Worm (Caenorhabditis elegans) whole organism, young adult: ENCODE data around the gene irg-4.

Experiments used
- B0336.3 ChIP-seq: fragments of 200-800 bp; sonication (Bioruptor generic); IDR thresholded peaks from 2 replicates; pipeline ENCODE4 v1.3.6; 2022; ENCODE audit warnings: missing genetic modification characterization, missing compliant biosample characterization
- C17E4.6 ChIP-seq: fragments of 200-800 bp; sonication (Bioruptor generic); IDR thresholded peaks from 2 replicates; pipeline ENCODE4 v1.3.6; 2022; ENCODE audit warnings: missing genetic modification reagents, missing genetic modification characterization, missing compliant biosample characterization
- D2030.7 ChIP-seq: fragments of 200-800 bp; sonication (Bioruptor generic); IDR thresholded peaks from 2 replicates; pipeline ENCODE4 v1.3.6; 2022; ENCODE audit warnings: missing genetic modification reagents, missing genetic modification characterization, missing compliant biosample characterization
- F10E7.11 ChIP-seq: sonication (generic microtip); optimal IDR thresholded peaks from 2 replicates; lab custom pipeline; 2017; ENCODE audit warnings: mild to moderate bottlenecking, missing genetic modification characterization, moderate library complexity, missing compliant biosample characterization
- F57C9.4 ChIP-seq: sonication (generic microtip); optimal IDR thresholded peaks from 2 replicates; lab custom pipeline; 2017; ENCODE audit warnings: mild to moderate bottlenecking, missing genetic modification characterization, missing compliant biosample characterization
- K11D2.4 ChIP-seq: fragments of 200-800 bp; sonication (Bioruptor generic); IDR thresholded peaks from 2 replicates; pipeline ENCODE4 v1.3.6; 2022; ENCODE audit warnings: missing genetic modification reagents, missing genetic modification characterization, missing compliant biosample characterization
- T07F8.4 ChIP-seq: sonication (generic microtip); optimal IDR thresholded peaks from 2 replicates; lab custom pipeline; 2016; ENCODE audit warnings: mild to moderate bottlenecking, missing genetic modification characterization, moderate library complexity, missing compliant biosample characterization
- Y67H2A.10 ChIP-seq: fragments of 200-800 bp; sonication (Bioruptor generic); conservative IDR thresholded peaks from 2 replicates; pipeline ENCODE4 v1.3.6; 2022; ENCODE audit warnings: missing genetic modification reagents, missing genetic modification characterization, missing compliant biosample characterization
- akir-1 ChIP-seq: fragments of 200-800 bp; sonication (Bioruptor generic); optimal IDR thresholded peaks from 2 replicates; lab custom pipeline; 2018; ENCODE audit warnings: mild to moderate bottlenecking, missing genetic modification characterization, moderate library complexity, missing compliant biosample characterization
- athp-1 ChIP-seq: sonication (generic microtip); optimal IDR thresholded peaks from 2 replicates; lab custom pipeline; 2017; ENCODE audit warnings: mild to moderate bottlenecking, missing genetic modification characterization, missing compliant biosample characterization
- attf-3 ChIP-seq: fragments of 200-800 bp; sonication (Bioruptor generic); conservative IDR thresholded peaks from 2 replicates; pipeline ENCODE4 v1.3.6; 2022; ENCODE audit warnings: missing genetic modification reagents, missing genetic modification characterization, missing compliant biosample characterization
- attf-5 ChIP-seq: fragments of 200-800 bp; sonication (Bioruptor generic); optimal IDR thresholded peaks from 2 replicates; lab custom pipeline; 2018; ENCODE audit warnings: mild to moderate bottlenecking, missing genetic modification characterization, missing compliant biosample characterization
- bed-1 ChIP-seq: fragments of 200-800 bp; sonication (Bioruptor generic); IDR thresholded peaks from 2 replicates; pipeline ENCODE4 v1.3.6; 2022; ENCODE audit warnings: missing genetic modification reagents, missing genetic modification characterization, missing compliant biosample characterization
- bed-2 ChIP-seq: fragments of 200-800 bp; sonication (Bioruptor generic); IDR thresholded peaks from 2 replicates; pipeline ENCODE4 v1.3.6; 2022; ENCODE audit warnings: missing genetic modification reagents, missing genetic modification characterization, missing compliant biosample characterization
- ccch-3 ChIP-seq: fragments of 200-800 bp; sonication (Bioruptor generic); optimal IDR thresholded peaks from 2 replicates; lab custom pipeline; 2018; ENCODE audit warnings: mild to moderate bottlenecking, missing genetic modification characterization, missing compliant biosample characterization
- cebp-2 ChIP-seq: fragments of 200-800 bp; sonication (Bioruptor generic); IDR thresholded peaks from 2 replicates; pipeline ENCODE4 v1.3.6; 2022; ENCODE audit warnings: missing genetic modification characterization, missing compliant biosample characterization
- ceh-79 ChIP-seq: sonication (generic microtip); optimal IDR thresholded peaks from 2 replicates; lab custom pipeline; 2017; ENCODE audit warnings: mild to moderate bottlenecking, missing genetic modification characterization, missing compliant biosample characterization
- chd-7 ChIP-seq: sonication (generic microtip); optimal IDR thresholded peaks from 2 replicates; lab custom pipeline; 2016; ENCODE audit warnings: mild to moderate bottlenecking, missing genetic modification characterization, moderate library complexity, missing compliant biosample characterization
- dox-1 ChIP-seq: fragments of 200-800 bp; sonication (Bioruptor generic); IDR thresholded peaks from 2 replicates; pipeline ENCODE4 v1.3.6; 2022; ENCODE audit warnings: missing genetic modification reagents, missing genetic modification characterization, missing compliant biosample characterization
- dpl-1 ChIP-seq: fragments of 150-350 bp; optimal IDR thresholded peaks from 2 replicates; lab custom pipeline; 2014; ENCODE audit warnings: missing biosample characterization, missing genetic modification reagents, missing genetic modification characterization
- egl-18 ChIP-seq: fragments of 200-800 bp; sonication (Bioruptor generic); IDR thresholded peaks from 2 replicates; pipeline ENCODE4 v1.3.6; 2022; ENCODE audit warnings: missing genetic modification reagents, missing genetic modification characterization, missing compliant biosample characterization
- ekl-4 ChIP-seq: fragments of 200-800 bp; sonication (Bioruptor generic); IDR thresholded peaks from 2 replicates; pipeline ENCODE4 v1.3.6; 2022; ENCODE audit warnings: missing genetic modification reagents, missing genetic modification characterization, missing compliant biosample characterization
- ets-4 ChIP-seq: fragments of 200-800 bp; sonication (Bioruptor generic); optimal IDR thresholded peaks from 2 replicates; lab custom pipeline; 2018; ENCODE audit warnings: mild to moderate bottlenecking, missing genetic modification characterization, missing compliant biosample characterization
- hmg-1.2 ChIP-seq: fragments of 200-800 bp; sonication (Bioruptor generic); IDR thresholded peaks from 2 replicates; pipeline ENCODE4 v1.3.6; 2022; ENCODE audit warnings: missing genetic modification reagents, missing genetic modification characterization, missing compliant biosample characterization
- hmg-20 ChIP-seq: fragments of 200-800 bp; sonication (Bioruptor generic); IDR thresholded peaks from 2 replicates; pipeline ENCODE4 v1.3.6; 2022; ENCODE audit warnings: missing genetic modification reagents, missing genetic modification characterization, missing compliant biosample characterization
- hrde-1 ChIP-seq: sonication (generic microtip); optimal IDR thresholded peaks from 2 replicates; lab custom pipeline; 2016; ENCODE audit warnings: missing genetic modification characterization, mild to moderate bottlenecking, missing compliant biosample characterization, moderate library complexity, missing genotype, missing genetic modification reagents, borderline replicate concordance
- hsf-1 ChIP-seq: fragments of 200-800 bp; sonication (Bioruptor generic); IDR thresholded peaks from 2 replicates; pipeline ENCODE4 v1.3.6; 2022; ENCODE audit warnings: missing genetic modification reagents, missing genetic modification characterization, missing compliant biosample characterization
- lag-1 ChIP-seq: fragments of 200-800 bp; sonication (Bioruptor generic); IDR thresholded peaks from 2 replicates; pipeline ENCODE4 v1.3.6; 2022; ENCODE audit warnings: missing genetic modification reagents, missing genetic modification characterization, missing compliant biosample characterization
- let-526 ChIP-seq: fragments of 200-800 bp; sonication (Bioruptor generic); IDR thresholded peaks from 2 replicates; pipeline ENCODE4 v1.3.6; 2022; ENCODE audit warnings: missing genetic modification reagents, missing genetic modification characterization, missing compliant biosample characterization
- lsy-27 ChIP-seq: sonication (generic microtip); optimal IDR thresholded peaks from 2 replicates; lab custom pipeline; 2017; ENCODE audit warnings: missing genetic modification characterization, mild to moderate bottlenecking, missing compliant biosample characterization, antibody characterized with exemption, missing genotype, borderline replicate concordance; ENCODE audit not compliant: insufficient read depth
- nfya-1 ChIP-seq: sonication (generic microtip); optimal IDR thresholded peaks from 2 replicates; lab custom pipeline; 2017; ENCODE audit warnings: antibody characterized with exemption, missing compliant biosample characterization, missing genetic modification characterization, borderline replicate concordance; ENCODE audit not compliant: insufficient read depth
- nhr-179 ChIP-seq: sonication (generic microtip); optimal IDR thresholded peaks from 2 replicates; lab custom pipeline; 2016; ENCODE audit warnings: mild to moderate bottlenecking, missing genetic modification characterization, missing compliant biosample characterization
- nhr-27 ChIP-seq: fragments of 200-800 bp; sonication (Bioruptor generic); optimal IDR thresholded peaks from 2 replicates; lab custom pipeline; 2018; ENCODE audit warnings: mild to moderate bottlenecking, missing genetic modification characterization, moderate library complexity, missing compliant biosample characterization
- nhr-80 ChIP-seq: sonication (generic microtip); optimal IDR thresholded peaks from 2 replicates; lab custom pipeline; 2016; ENCODE audit warnings: missing genetic modification characterization, missing compliant biosample characterization
- rec-8 ChIP-seq, 2 experiments: sonication (generic microtip); optimal IDR thresholded peaks; 2 replicates each; lab custom pipeline; 2016; ENCODE audit warnings: mild to moderate bottlenecking in 2 of 2, missing genetic modification characterization in 2 of 2, missing genetic modification reagents in 2 of 2, missing genotype in 2 of 2, missing biosample characterization in 1 of 2, missing compliant biosample characterization in 1 of 2, moderate library complexity in 1 of 2
- repo-1 ChIP-seq: sonication (generic microtip); optimal IDR thresholded peaks from 2 replicates; lab custom pipeline; 2017; ENCODE audit warnings: mild to moderate bottlenecking, missing genetic modification characterization, missing compliant biosample characterization
- rpc-1 ChIP-seq, 2 experiments: fragments of 150-350 bp in 1 of 2; sonication (generic microtip) in 1 of 2; optimal IDR thresholded peaks; 2 replicates each; lab custom pipeline; 2014 to 2018; ENCODE audit warnings: missing biosample characterization in 1 of 2, missing genetic modification characterization in 1 of 2, missing genetic modification reagents in 1 of 2, missing genotype in 1 of 2
- snpc-1.3 ChIP-seq: sonication (generic microtip); optimal IDR thresholded peaks from 2 replicates; lab custom pipeline; 2017; ENCODE audit warnings: missing genetic modification characterization, mild to moderate bottlenecking, missing compliant biosample characterization, antibody characterized with exemption, moderate library complexity, missing genotype, missing genetic modification reagents; ENCODE audit not compliant: insufficient read depth
- snpc-3.4 ChIP-seq: sonication (generic microtip); optimal IDR thresholded peaks from 2 replicates; lab custom pipeline; 2017; ENCODE audit warnings: missing genetic modification characterization, mild to moderate bottlenecking, missing compliant biosample characterization, antibody characterized with exemption, moderate library complexity, missing genotype, missing genetic modification reagents
- sptf-2 ChIP-seq: fragments of 200-800 bp; sonication (Bioruptor generic); optimal IDR thresholded peaks from 2 replicates; lab custom pipeline; 2018; ENCODE audit warnings: mild to moderate bottlenecking, missing genetic modification characterization, missing compliant biosample characterization
- tlf-1 ChIP-seq: fragments of 200-800 bp; sonication (Bioruptor generic); optimal IDR thresholded peaks from 2 replicates; lab custom pipeline; 2018; ENCODE audit warnings: mild to moderate bottlenecking, missing genetic modification characterization, missing compliant biosample characterization
- xnd-1 ChIP-seq: sonication (generic microtip); optimal IDR thresholded peaks from 2 replicates; lab custom pipeline; 2016; ENCODE audit warnings: missing genotype, missing genetic modification reagents, missing genetic modification characterization, missing compliant biosample characterization
- zim-3 ChIP-seq: sonication (generic microtip); optimal IDR thresholded peaks from 2 replicates; lab custom pipeline; 2017; ENCODE audit warnings: mild to moderate bottlenecking, missing genetic modification characterization, moderate library complexity, missing compliant biosample characterization
- ztf-26 ChIP-seq: sonication (generic microtip); optimal IDR thresholded peaks from 2 replicates; lab custom pipeline; 2017; ENCODE audit warnings: missing genetic modification characterization, missing compliant biosample characterization
- ztf-3 ChIP-seq: fragments of 200-800 bp; sonication (Bioruptor generic); optimal IDR thresholded peaks from 2 replicates; lab custom pipeline; 2018; ENCODE audit warnings: mild to moderate bottlenecking, missing genetic modification characterization, missing compliant biosample characterization
- ztf-6 ChIP-seq: fragments of 200-800 bp; sonication (Bioruptor generic); IDR thresholded peaks from 2 replicates; pipeline ENCODE4 v1.3.6; 2022; ENCODE audit warnings: missing genetic modification reagents, missing genetic modification characterization, missing compliant biosample characterization

irg-4 gene

ce11 chrIV:12391003-12391637 lies 44.5 kb upstream of the irg-4 start, which contains the start of the genes rps-23 and dpm-3 (continued):
- TF ChIP-seq attf-5 (GFP tag; lab: Kevin White, UChicago) (peak; percentile 95), snpc-3.4 (tag; lab: Kevin White, UChicago) (peak; percentile 75), sptf-2 (GFP tag; lab: Kevin White, UChicago) (peak; percentile 40), ztf-6 (GFP tag; lab: Robert Waterston, UW) (peak; percentile 87), nhr-80 (tag; lab: Kevin White, UChicago) (peak; percentile 83), lsy-27 (tag; lab: Kevin White, UChicago) (no peak), lag-1 (GFP tag; lab: Robert Waterston, UW) (0 out of 2 replicates have a peak, but pooled peaks have one; percentile 32), F57C9.4 (tag; lab: Kevin White, UChicago) (no peak), ceh-79 (no peak), nfya-1 (tag; lab: Kevin White, UChicago) (no peak), athp-1 (tag; lab: Kevin White, UChicago) (peak; percentile 89), bed-2 (GFP tag; lab: Robert Waterston, UW) (peak; percentile 96), dox-1 (peak; percentile 97), ccch-3 (peak; percentile 95), let-526 (GFP tag; lab: Robert Waterston, UW) (peak; percentile 97), egl-18 (GFP tag; lab: Robert Waterston, UW) (0 out of 2 replicates have a peak, but pooled peaks have one; percentile 73), chd-7 (peak; percentile 33), nhr-179 (tag; lab: Kevin White, UChicago) (no peak), akir-1 (no peak), D2030.7 (GFP tag; lab: Robert Waterston, UW) (peak; percentile 95), Y67H2A.10 (GFP tag; lab: Robert Waterston, UW) (peak; percentile 92), attf-3 (GFP tag; lab: Robert Waterston, UW) (peak; percentile 88), hsf-1 (GFP tag; lab: Robert Waterston, UW) (peak; percentile 76), repo-1 (tag; lab: Kevin White, UChicago) (peak; percentile 42), ets-4 (GFP tag; lab: Kevin White, UChicago) (no peak), rec-8 (tag; optimal IDR thresholded peaks at IDR 0.05; lab: Kevin White, UChicago) (peak; percentile 68 to 85), hmg-20 (GFP tag; lab: Robert Waterston, UW) (0 out of 2 replicates have a peak, but pooled peaks have one; percentile 59), ztf-3 (GFP tag; lab: Kevin White, UChicago) (no peak), cebp-2 (GFP tag; lab: Robert Waterston, UW) (peak; percentile 91; the same call in 1 of the 2 replicates), T07F8.4 (tag; lab: Kevin White, UChicago) (peak; percentile 80), B0336.3 (GFP tag; lab: Robert Waterston, UW) (peak; percentile 60; the same call in 1 of the 2 replicates), K11D2.4 (peak; percentile 88), snpc-1.3 (tag; lab: Kevin White, UChicago) (peak; percentile 94), zim-3 (tag; lab: Kevin White, UChicago) (peak; percentile 68), tlf-1 (GFP tag; lab: Kevin White, UChicago) (peak; percentile 95), nhr-27 (no peak), bed-1 (GFP tag; lab: Robert Waterston, UW) (0 out of 2 replicates have a peak, but pooled peaks have one; percentile 19), dpl-1 (GFP tag; lab: Kevin White, UChicago) (peak; percentile 46), ekl-4 (peak; percentile 95), rpc-1 (optimal IDR thresholded peaks at IDR 0.05; lab: Kevin White, UChicago) (peak; percentile 15), rpc-1 (tag; optimal IDR thresholded peaks at IDR 0.05; lab: Kevin White, UChicago) (peak; percentile 6), ztf-26 (tag; lab: Kevin White, UChicago) (peak; percentile 49), F10E7.11 (no peak), xnd-1 (tag; lab: Kevin White, UChicago) (peak; percentile 68), hrde-1 (peak; percentile 69), C17E4.6 (GFP tag; lab: Robert Waterston, UW) (peak; percentile 75; the same call in 1 of the 2 replicates), hmg-1.2 (GFP tag; lab: Robert Waterston, UW) (peak; percentile 79)
